Fruit fly (Drosophila melanogaster) whole organism, embryonic: ENCODE data around the gene Trhn.

ENCODE experiments used
- Adf1 ChIP-seq: fragments of 200-800 bp; sonication (Bioruptor generic); IDR thresholded peaks from 2 replicates; pipeline ENCODE4 v1.3.6; 2022; ENCODE audit warnings: missing biosample characterization, missing genetic modification characterization
- CG10543 ChIP-seq: fragments of 200-800 bp; sonication (Bioruptor generic); optimal IDR thresholded peaks from 3 replicates; lab custom pipeline; 2017; ENCODE audit warnings: missing biosample characterization, mild to moderate bottlenecking, missing genetic modification characterization, moderate library complexity
- CG11093 ChIP-seq: fragments of 200-800 bp; sonication (Bioruptor generic); IDR thresholded peaks from 3 replicates; pipeline ENCODE4 v1.3.6; 2022; ENCODE audit warnings: missing biosample characterization, missing genetic modification characterization
- CG11696 ChIP-seq: fragments of 200-800 bp; sonication (Bioruptor generic); IDR thresholded peaks from 2 replicates; pipeline ENCODE4 v1.3.6; 2022; ENCODE audit warnings: missing biosample characterization, missing genetic modification characterization
- CG1233 ChIP-seq: fragments of 200-800 bp; sonication (Bioruptor generic); optimal IDR thresholded peaks from 4 replicates; lab custom pipeline; 2018; ENCODE audit warnings: missing biosample characterization, mild to moderate bottlenecking, missing genetic modification characterization
- CG12659 ChIP-seq: fragments of 200-800 bp; sonication (Bioruptor generic); optimal IDR thresholded peaks from 3 replicates; lab custom pipeline; 2017; ENCODE audit warnings: mild to moderate bottlenecking, missing biosample characterization, missing genetic modification reagents, missing genetic modification characterization
- CG12744 ChIP-seq: fragments of 200-800 bp; sonication (Bioruptor generic); optimal IDR thresholded peaks from 2 replicates; lab custom pipeline; 2016; ENCODE audit warnings: missing biosample characterization, missing genetic modification characterization
- CG16863 ChIP-seq: fragments of 200-800 bp; sonication (Bioruptor generic); optimal IDR thresholded peaks from 3 replicates; lab custom pipeline; 2016; ENCODE audit warnings: missing biosample characterization, missing genetic modification characterization
- CG17385 ChIP-seq: fragments of 200-800 bp; sonication (Bioruptor generic); optimal IDR thresholded peaks from 3 replicates; lab custom pipeline; 2018; ENCODE audit warnings: missing biosample characterization, mild to moderate bottlenecking, missing genetic modification characterization
- CG17802 ChIP-seq: fragments of 200-800 bp; sonication (Bioruptor generic); optimal IDR thresholded peaks from 2 replicates; lab custom pipeline; 2018; ENCODE audit warnings: missing biosample characterization, mild to moderate bottlenecking, missing genetic modification characterization, moderate library complexity
- CG2199 ChIP-seq: fragments of 200-800 bp; sonication (Bioruptor generic); IDR thresholded peaks from 3 replicates; pipeline ENCODE4 v1.3.6; 2022; ENCODE audit warnings: missing biosample characterization, missing genetic modification characterization
- CG4424 ChIP-seq: fragments of 200-800 bp; sonication (Bioruptor generic); optimal IDR thresholded peaks from 3 replicates; lab custom pipeline; 2016; ENCODE audit warnings: missing biosample characterization, missing genetic modification characterization
- CG4707 ChIP-seq: fragments of 200-800 bp; sonication (Bioruptor generic); optimal IDR thresholded peaks from 2 replicates; lab custom pipeline; 2018; ENCODE audit warnings: missing biosample characterization, mild to moderate bottlenecking, missing genetic modification characterization, moderate library complexity
- CG6254 ChIP-seq: fragments of 200-800 bp; sonication (Bioruptor generic); optimal IDR thresholded peaks from 3 replicates; lab custom pipeline; 2017; ENCODE audit warnings: mild to moderate bottlenecking, missing biosample characterization, missing genetic modification reagents, missing genetic modification characterization
- Doc2 ChIP-seq: fragments of 200-800 bp; sonication (Bioruptor generic); IDR thresholded peaks from 2 replicates; pipeline ENCODE4 v1.3.6; 2022; ENCODE audit warnings: missing biosample characterization, missing genetic modification characterization
- Doc3 ChIP-seq: fragments of 200-800 bp; sonication (Bioruptor generic); IDR thresholded peaks from 3 replicates; pipeline ENCODE4 v1.3.6; 2022; ENCODE audit warnings: missing biosample characterization, missing genetic modification characterization; ENCODE audit not compliant: partially characterized antibody
- E2f1 ChIP-seq: fragments of 200-800 bp; sonication (Bioruptor generic); IDR thresholded peaks from 2 replicates; pipeline ENCODE4 v1.3.6; 2022; ENCODE audit warnings: missing biosample characterization, missing genetic modification characterization
- Fer1 ChIP-seq: fragments of 200-800 bp; sonication (Bioruptor generic); optimal IDR thresholded peaks from 2 replicates; lab custom pipeline; 2017; ENCODE audit warnings: missing biosample characterization, mild to moderate bottlenecking, missing genetic modification characterization
- HHEX ChIP-seq: fragments of 200-800 bp; sonication (Bioruptor generic); optimal IDR thresholded peaks from 3 replicates; lab custom pipeline; 2017; ENCODE audit warnings: missing biosample characterization, mild to moderate bottlenecking, missing genetic modification characterization, missing genetic modification reagents
- HLH3B ChIP-seq: fragments of 200-800 bp; sonication (Bioruptor generic); IDR thresholded peaks from 2 replicates; pipeline ENCODE4 v1.3.6; 2022; ENCODE audit warnings: missing biosample characterization, missing genetic modification characterization
- Hey ChIP-seq: fragments of 200-800 bp; sonication (Bioruptor generic); optimal IDR thresholded peaks from 3 replicates; lab custom pipeline; 2018; ENCODE audit warnings: missing biosample characterization, mild to moderate bottlenecking, missing genetic modification characterization
- Hmr ChIP-seq: fragments of 200-800 bp; sonication (Bioruptor generic); optimal IDR thresholded peaks from 3 replicates; lab custom pipeline; 2017; ENCODE audit warnings: mild to moderate bottlenecking, missing biosample characterization, missing genetic modification reagents, missing genetic modification characterization
- MESR4 ChIP-seq: fragments of 200-800 bp; sonication (Bioruptor generic); optimal IDR thresholded peaks from 2 replicates; lab custom pipeline; 2018; ENCODE audit warnings: missing biosample characterization, mild to moderate bottlenecking, missing genetic modification characterization, moderate library complexity
- Max ChIP-seq: fragments of 200-800 bp; sonication (Bioruptor generic); optimal IDR thresholded peaks from 2 replicates; lab custom pipeline; 2016; ENCODE audit warnings: missing biosample characterization, mild to moderate bottlenecking, missing genetic modification characterization
- Meics ChIP-seq: fragments of 200-800 bp; sonication (Bioruptor generic); optimal IDR thresholded peaks from 2 replicates; lab custom pipeline; 2017; ENCODE audit warnings: missing biosample characterization, mild to moderate bottlenecking, missing genetic modification characterization
- Nf-YB ChIP-seq: fragments of 200-800 bp; sonication (Bioruptor generic); optimal IDR thresholded peaks from 3 replicates; lab custom pipeline; 2019; ENCODE audit warnings: missing biosample characterization, mild to moderate bottlenecking, missing genetic modification characterization, moderate library complexity
- Nf-YC ChIP-seq: fragments of 200-800 bp; optimal IDR thresholded peaks from 3 replicates; lab custom pipeline; 2019; ENCODE audit warnings: missing biosample characterization, mild to moderate bottlenecking, missing genetic modification characterization, moderate library complexity
- YL-1 ChIP-seq: fragments of 200-800 bp; sonication (Bioruptor generic); optimal IDR thresholded peaks from 3 replicates; lab custom pipeline; 2017; ENCODE audit warnings: missing biosample characterization, mild to moderate bottlenecking, missing genetic modification characterization
- abd-A ChIP-seq: fragments of 200-800 bp; sonication (Bioruptor generic); optimal IDR thresholded peaks from 3 replicates; lab custom pipeline; 2019; ENCODE audit warnings: missing biosample characterization, mild to moderate bottlenecking, missing genetic modification characterization, moderate library complexity
- dan ChIP-seq: fragments of 200-800 bp; sonication (Bioruptor generic); IDR thresholded peaks from 2 replicates; pipeline ENCODE4 v1.3.6; 2022; ENCODE audit warnings: missing biosample characterization, missing genetic modification characterization
- dpn ChIP-seq, 2 experiments: fragments of 200-800 bp; sonication (Bioruptor generic); optimal IDR thresholded peaks; 3 replicates each; lab custom pipeline; 2016; ENCODE audit warnings: missing biosample characterization in 2 of 2, missing genetic modification characterization in 2 of 2
- en ChIP-seq: fragments of 200-800 bp; sonication (Bioruptor generic); optimal IDR thresholded peaks from 2 replicates; lab custom pipeline; 2016; ENCODE audit warnings: missing biosample characterization, missing genetic modification characterization
- eve ChIP-seq, 2 experiments: fragments of >200 bp; optimal IDR thresholded peaks; 2 replicates each; lab custom pipeline; 2017; ENCODE audit warnings: missing biosample characterization in 2 of 2, missing genetic modification characterization in 2 of 2
- fd64A ChIP-seq: fragments of 200-800 bp; sonication (Bioruptor generic); optimal IDR thresholded peaks from 3 replicates; lab custom pipeline; 2018; ENCODE audit warnings: missing biosample characterization, mild to moderate bottlenecking, missing genetic modification characterization
- gro ChIP-seq: fragments of 200-800 bp; sonication (Bioruptor generic); optimal IDR thresholded peaks from 2 replicates; lab custom pipeline; 2016; ENCODE audit warnings: missing biosample characterization, missing genetic modification characterization
- hkb ChIP-seq, 2 experiments: fragments of 200-800 bp in 1 of 2; fragments of >200 bp in 1 of 2; sonication (Bioruptor generic) in 1 of 2; IDR thresholded peaks in 1 of 2; optimal IDR thresholded peaks in 1 of 2; 2 replicates each; pipeline versions ENCODE4 v1.3.6 to Lab custom; 2017 to 2022; ENCODE audit warnings: missing biosample characterization in 1 of 2, missing genetic modification characterization in 1 of 2
- jumu ChIP-seq: fragments of 200-800 bp; sonication (Bioruptor generic); optimal IDR thresholded peaks from 3 replicates; lab custom pipeline; 2016; ENCODE audit warnings: missing biosample characterization, missing genetic modification characterization
- kni ChIP-seq: fragments of 200-800 bp; sonication (Bioruptor generic); optimal IDR thresholded peaks from 3 replicates; lab custom pipeline; 2017; ENCODE audit warnings: mild to moderate bottlenecking, missing biosample characterization, missing genetic modification reagents, missing genetic modification characterization
- lab ChIP-seq: fragments of 200-800 bp; sonication (Bioruptor generic); optimal IDR thresholded peaks from 3 replicates; lab custom pipeline; 2017; ENCODE audit warnings: missing biosample characterization, missing genetic modification characterization, mild to moderate bottlenecking, moderate library complexity, missing genetic modification reagents
- lov ChIP-seq, 2 experiments: fragments of 200-800 bp in 1 of 2; fragments of >200 bp in 1 of 2; sonication (Bioruptor generic) in 1 of 2; IDR thresholded peaks in 1 of 2; optimal IDR thresholded peaks in 1 of 2; 2 replicates in 1 of 2; 3 replicates in 1 of 2; pipeline versions ENCODE4 v1.3.6 to Lab custom; 2017 to 2022; ENCODE audit warnings: missing biosample characterization in 1 of 2, missing genetic modification characterization in 1 of 2
- mirr ChIP-seq: fragments of 200-800 bp; sonication (Bioruptor generic); optimal IDR thresholded peaks from 3 replicates; lab custom pipeline; 2018; ENCODE audit warnings: missing biosample characterization, mild to moderate bottlenecking, missing genetic modification characterization
- nerfin-2 ChIP-seq: fragments of 200-800 bp; sonication (Bioruptor generic); IDR thresholded peaks from 2 replicates; pipeline ENCODE4 v1.3.6; 2022; ENCODE audit warnings: missing biosample characterization, missing genetic modification characterization; ENCODE audit not compliant: partially characterized antibody
- nom ChIP-seq: fragments of 200-800 bp; sonication (Bioruptor generic); optimal IDR thresholded peaks from 2 replicates; lab custom pipeline; 2017; ENCODE audit warnings: missing biosample characterization, missing genetic modification characterization, mild to moderate bottlenecking, moderate library complexity, missing genetic modification reagents
- pita ChIP-seq: fragments of 200-800 bp; sonication (Bioruptor generic); optimal IDR thresholded peaks from 2 replicates; lab custom pipeline; 2017; ENCODE audit warnings: missing biosample characterization, mild to moderate bottlenecking, missing genetic modification characterization
- sob ChIP-seq: fragments of 200-800 bp; sonication (Bioruptor generic); IDR thresholded peaks from 2 replicates; pipeline ENCODE4 v1.3.6; 2022; ENCODE audit warnings: missing biosample characterization, missing genetic modification characterization
- sug ChIP-seq: fragments of 200-800 bp; optimal IDR thresholded peaks from 2 replicates; lab custom pipeline; 2019; ENCODE audit warnings: missing biosample characterization, mild to moderate bottlenecking, missing genetic modification characterization, moderate library complexity
- vvl ChIP-seq: fragments of 200-800 bp; sonication (Bioruptor generic); IDR thresholded peaks from 2 replicates; pipeline ENCODE4 v1.3.6; 2022; ENCODE audit warnings: missing biosample characterization, missing genetic modification characterization

The Trhn gene

dm6 chr3L:1188936-1189659 is 3.9 kb downstream of the Trhn start, which contains the start of gene CG13912 (continued):
- TF ChIP-seq CG17385 (peak; percentile 18), HLH3B (GFP tag; lab: Robert Waterston, UW) (no peak), CG6254 (GFP tag; lab: Kevin White, UChicago) (peak; percentile 41), Nf-YB (GFP tag; lab: Kevin White, UChicago) (peak; percentile 3), abd-A (tag; lab: Kevin White, UChicago) (no peak), MESR4 (no peak), CG11696 (GFP tag; lab: Robert Waterston, UW) (no peak), Nf-YC (tag; lab: Kevin White, UChicago) (peak; percentile 26), eve (GFP tag; optimal IDR thresholded peaks at IDR 0.05; lab: Kevin White, UChicago) (no peak), YL-1 (GFP tag; lab: Kevin White, UChicago) (no peak), jumu (GFP tag; lab: Kevin White, UChicago) (no peak), nerfin-2 (GFP tag; lab: Robert Waterston, UW) (no peak), E2f1 (GFP tag; lab: Robert Waterston, UW) (no peak), kni (peak; percentile 64), CG2199 (GFP tag; lab: Robert Waterston, UW) (peak; percentile 90; the same call in 2 of the 3 replicates), vvl (no peak), Meics (peak; percentile 99), nom (peak; percentile 81), lab (peak; percentile 35), hkb (optimal IDR thresholded peaks at IDR 0.05; lab: Kevin White, UChicago) (peak; percentile 17), hkb (GFP tag; IDR thresholded peaks at IDR 0.05; lab: Robert Waterston, UW) (no peak), fd64A (peak; percentile 63), CG17802 (tag; lab: Kevin White, UChicago) (peak; percentile 60), CG4707 (GFP tag; lab: Kevin White, UChicago) (no peak), CG10543 (GFP tag; lab: Kevin White, UChicago) (peak; percentile 90), sob (GFP tag; lab: Robert Waterston, UW) (peak; percentile 24; the same call in 1 of the 2 replicates), dpn (GFP tag; optimal IDR thresholded peaks at IDR 0.05; lab: Kevin White, UChicago) (peak; percentile 7 to 17), CG11093 (GFP tag; lab: Robert Waterston, UW) (no peak), HHEX (GFP tag; lab: Kevin White, UChicago) (peak; percentile 18), sug (peak; percentile 92), lov (optimal IDR thresholded peaks at IDR 0.05; lab: Kevin White, UChicago) (no peak), lov (GFP tag; IDR thresholded peaks at IDR 0.05; lab: Robert Waterston, UW) (no peak), gro (GFP tag; lab: Kevin White, UChicago) (peak; percentile 34), CG12744 (GFP tag; lab: Kevin White, UChicago) (no peak), CG4424 (GFP tag; lab: Kevin White, UChicago) (no peak), Hey (peak; percentile 25), dan (GFP tag; lab: Robert Waterston, UW) (no peak), Doc3 (no peak), Adf1 (GFP tag; lab: Robert Waterston, UW) (peak; percentile 25; the same call in 1 of the 2 replicates), CG16863 (GFP tag; lab: Kevin White, UChicago) (no peak), en (GFP tag; lab: Kevin White, UChicago) (no peak), mirr (peak; percentile 86), Doc2 (GFP tag; lab: Robert Waterston, UW) (no peak), Hmr (GFP tag; lab: Kevin White, UChicago) (peak; percentile 46), Max (GFP tag; lab: Kevin White, UChicago) (no peak), Fer1 (GFP tag; lab: Kevin White, UChicago) (no peak), pita (peak; percentile 76), CG1233 (GFP tag; lab: Kevin White, UChicago) (no peak), CG12659 (peak; percentile 14)
